Fruit fly (Drosophila melanogaster) whole organism, embryonic: Measurements from ENCODE around the gene Glut1.

Experiments
- Atf6 ChIP-seq: fragments of 200-800 bp; sonication (Bioruptor generic); IDR thresholded peaks from 2 replicates; pipeline ENCODE4 v1.3.6; 2022; ENCODE audit warnings: missing biosample characterization, missing genetic modification characterization
- CG1024 ChIP-seq: fragments of 200-800 bp; sonication (Bioruptor generic); IDR thresholded peaks from 2 replicates; pipeline ENCODE4 v1.3.6; 2022; ENCODE audit warnings: missing biosample characterization, missing genetic modification characterization
- CG10543 ChIP-seq: fragments of 200-800 bp; sonication (Bioruptor generic); optimal IDR thresholded peaks from 3 replicates; lab custom pipeline; 2017; ENCODE audit warnings: missing biosample characterization, mild to moderate bottlenecking, missing genetic modification characterization, moderate library complexity
- CG11093 ChIP-seq: fragments of 200-800 bp; sonication (Bioruptor generic); IDR thresholded peaks from 3 replicates; pipeline ENCODE4 v1.3.6; 2022; ENCODE audit warnings: missing biosample characterization, missing genetic modification characterization
- CG11695 ChIP-seq: fragments of 200-800 bp; sonication (Bioruptor generic); IDR thresholded peaks from 3 replicates; pipeline ENCODE4 v1.3.6; 2022; ENCODE audit warnings: missing biosample characterization, missing genetic modification characterization
- CG11696 ChIP-seq: fragments of 200-800 bp; sonication (Bioruptor generic); IDR thresholded peaks from 2 replicates; pipeline ENCODE4 v1.3.6; 2022; ENCODE audit warnings: missing biosample characterization, missing genetic modification characterization
- CG12769 ChIP-seq: fragments of 200-800 bp; sonication (Bioruptor generic); optimal IDR thresholded peaks from 2 replicates; lab custom pipeline; 2019; ENCODE audit warnings: missing biosample characterization, mild to moderate bottlenecking, missing genetic modification characterization, moderate library complexity
- CG14965 ChIP-seq: fragments of 200-800 bp; sonication (Bioruptor generic); optimal IDR thresholded peaks from 2 replicates; lab custom pipeline; 2016; ENCODE audit warnings: missing biosample characterization, missing genetic modification characterization, borderline replicate concordance
- CG1529 ChIP-seq: fragments of 200-800 bp; sonication (Bioruptor generic); optimal IDR thresholded peaks from 3 replicates; lab custom pipeline; 2018; ENCODE audit warnings: missing biosample characterization, missing genetic modification characterization
- CG17361 ChIP-seq: fragments of 200-800 bp; sonication (Bioruptor generic); IDR thresholded peaks from 3 replicates; pipeline ENCODE4 v1.3.6; 2022; ENCODE audit warnings: missing biosample characterization, missing genetic modification characterization
- CG17612 ChIP-seq: fragments of 200-800 bp; sonication (Bioruptor generic); IDR thresholded peaks from 2 replicates; pipeline ENCODE4 v1.3.6; 2022; ENCODE audit warnings: missing biosample characterization, missing genetic modification characterization
- CG18011 ChIP-seq: fragments of 200-800 bp; sonication (Bioruptor generic); optimal IDR thresholded peaks from 2 replicates; lab custom pipeline; 2017; ENCODE audit warnings: missing biosample characterization, missing genetic modification characterization, mild to moderate bottlenecking, moderate library complexity, missing genotype
- CG34422 ChIP-seq: fragments of 200-800 bp; sonication (Bioruptor generic); IDR thresholded peaks from 3 replicates; pipeline ENCODE4 v1.3.6; 2022; ENCODE audit warnings: missing biosample characterization, missing genetic modification characterization
- CG8944 ChIP-seq: fragments of 200-800 bp; sonication (Bioruptor generic); optimal IDR thresholded peaks from 3 replicates; lab custom pipeline; 2016; ENCODE audit warnings: missing biosample characterization, missing genetic modification characterization
- CG9215 ChIP-seq: fragments of 200-800 bp; sonication (Bioruptor generic); IDR thresholded peaks from 2 replicates; pipeline ENCODE4 v1.3.6; 2022; ENCODE audit warnings: missing biosample characterization, missing genetic modification characterization
- Dfd ChIP-seq, 2 experiments: fragments of >200 bp; optimal IDR thresholded peaks; 2 replicates each; lab custom pipeline; 2017; ENCODE audit warnings: missing biosample characterization in 2 of 2, missing genetic modification characterization in 2 of 2
- Doc2 ChIP-seq: fragments of 200-800 bp; sonication (Bioruptor generic); IDR thresholded peaks from 2 replicates; pipeline ENCODE4 v1.3.6; 2022; ENCODE audit warnings: missing biosample characterization, missing genetic modification characterization
- E2f1 ChIP-seq: fragments of 200-800 bp; sonication (Bioruptor generic); IDR thresholded peaks from 2 replicates; pipeline ENCODE4 v1.3.6; 2022; ENCODE audit warnings: missing biosample characterization, missing genetic modification characterization
- Eip74EF ChIP-seq, 2 experiments: fragments of 200-800 bp in 1 of 2; fragments of >200 bp in 1 of 2; sonication (Bioruptor generic) in 1 of 2; optimal IDR thresholded peaks; 2 replicates each; lab custom pipeline; 2017 to 2019; ENCODE audit warnings: missing biosample characterization in 2 of 2, missing genetic modification characterization in 2 of 2, mild to moderate bottlenecking in 1 of 2, moderate library complexity in 1 of 2
- Ets65A ChIP-seq: fragments of 200-800 bp; sonication (Bioruptor generic); peaks from one replicate; lab custom pipeline; 2016; ENCODE audit warnings: missing biosample characterization, missing genetic modification characterization
- Ets97D ChIP-seq: fragments of 200-800 bp; sonication (Bioruptor generic); optimal IDR thresholded peaks from 3 replicates; lab custom pipeline; 2016; ENCODE audit warnings: missing biosample characterization, missing genetic modification characterization
- H2.0 ChIP-seq: fragments of 200-800 bp; sonication (Bioruptor generic); IDR thresholded peaks from 2 replicates; pipeline ENCODE4 v1.3.6; 2022; ENCODE audit warnings: missing biosample characterization, missing genetic modification characterization
- Hmr ChIP-seq: fragments of 200-800 bp; sonication (Bioruptor generic); optimal IDR thresholded peaks from 3 replicates; lab custom pipeline; 2017; ENCODE audit warnings: mild to moderate bottlenecking, missing biosample characterization, missing genetic modification reagents, missing genetic modification characterization
- Lhr ChIP-seq: fragments of 200-800 bp; sonication (Bioruptor generic); optimal IDR thresholded peaks from 3 replicates; lab custom pipeline; 2017; ENCODE audit warnings: mild to moderate bottlenecking, missing biosample characterization, missing genetic modification reagents, missing genetic modification characterization
- Lpt ChIP-seq: fragments of >200 bp; optimal IDR thresholded peaks from 2 replicates; lab custom pipeline; 2018; ENCODE audit warnings: missing biosample characterization, missing genetic modification characterization
- Pdp1 ChIP-seq, 2 experiments: fragments of 200-800 bp; sonication (Bioruptor generic); optimal IDR thresholded peaks; 3 replicates each; lab custom pipeline; 2016; ENCODE audit warnings: missing biosample characterization in 2 of 2, missing genetic modification characterization in 2 of 2, mild to moderate bottlenecking in 1 of 2, moderate library complexity in 1 of 2
- ac ChIP-seq: fragments of 200-800 bp; sonication (Bioruptor generic); optimal IDR thresholded peaks from 3 replicates; lab custom pipeline; 2017; ENCODE audit warnings: missing biosample characterization, mild to moderate bottlenecking, missing genetic modification characterization
- bbx ChIP-seq: fragments of 200-800 bp; sonication (Bioruptor generic); IDR thresholded peaks from 2 replicates; pipeline ENCODE4 v1.3.6; 2022; ENCODE audit warnings: missing biosample characterization, missing genetic modification characterization; ENCODE audit not compliant: partially characterized antibody
- ewg ChIP-seq: fragments of 200-800 bp; sonication (Bioruptor generic); optimal IDR thresholded peaks from 3 replicates; lab custom pipeline; 2017; ENCODE audit warnings: mild to moderate bottlenecking, missing biosample characterization, missing genetic modification reagents, missing genetic modification characterization
- exex ChIP-seq: fragments of 200-800 bp; sonication (Bioruptor generic); optimal IDR thresholded peaks from 4 replicates; lab custom pipeline; 2018; ENCODE audit warnings: missing biosample characterization, mild to moderate bottlenecking, missing genetic modification characterization, moderate library complexity
- fu2 ChIP-seq: fragments of 200-800 bp; sonication (Bioruptor generic); optimal IDR thresholded peaks from 2 replicates; lab custom pipeline; 2016; ENCODE audit warnings: missing biosample characterization, missing genetic modification characterization
- gce ChIP-seq: fragments of 200-800 bp; sonication (Bioruptor generic); IDR thresholded peaks from 3 replicates; pipeline ENCODE4 v1.3.6; 2022; ENCODE audit warnings: missing biosample characterization, missing genetic modification characterization
- gt ChIP-seq: fragments of 200-800 bp; sonication (Bioruptor generic); IDR thresholded peaks from 2 replicates; pipeline ENCODE4 v1.3.6; 2022; ENCODE audit warnings: missing biosample characterization, missing genetic modification characterization
- hb ChIP-seq: fragments of 200-800 bp; sonication (Bioruptor generic); IDR thresholded peaks from 3 replicates; pipeline ENCODE4 v1.3.6; 2022; ENCODE audit warnings: missing biosample characterization, missing genetic modification characterization; ENCODE audit not compliant: partially characterized antibody
- mirr ChIP-seq: fragments of 200-800 bp; sonication (Bioruptor generic); optimal IDR thresholded peaks from 3 replicates; lab custom pipeline; 2018; ENCODE audit warnings: missing biosample characterization, mild to moderate bottlenecking, missing genetic modification characterization
- nerfin-1 ChIP-seq: fragments of 200-800 bp; sonication (Bioruptor generic); optimal IDR thresholded peaks from 3 replicates; lab custom pipeline; 2019; ENCODE audit warnings: missing biosample characterization, mild to moderate bottlenecking, missing genetic modification characterization, moderate library complexity
- nom ChIP-seq: fragments of 200-800 bp; sonication (Bioruptor generic); optimal IDR thresholded peaks from 2 replicates; lab custom pipeline; 2017; ENCODE audit warnings: missing biosample characterization, missing genetic modification characterization, mild to moderate bottlenecking, moderate library complexity, missing genetic modification reagents
- pita ChIP-seq: fragments of 200-800 bp; sonication (Bioruptor generic); optimal IDR thresholded peaks from 2 replicates; lab custom pipeline; 2017; ENCODE audit warnings: missing biosample characterization, mild to moderate bottlenecking, missing genetic modification characterization
- pros ChIP-seq: fragments of 200-800 bp; sonication (Bioruptor generic); optimal IDR thresholded peaks from 3 replicates; lab custom pipeline; 2019; ENCODE audit warnings: missing biosample characterization, mild to moderate bottlenecking, missing genetic modification characterization, moderate library complexity
- repo ChIP-seq: fragments of 200-800 bp; sonication (Bioruptor generic); optimal IDR thresholded peaks from 2 replicates; lab custom pipeline; 2016; ENCODE audit warnings: missing biosample characterization, missing genetic modification characterization
- row ChIP-seq: fragments of 200-800 bp; sonication (Bioruptor generic); IDR thresholded peaks from 3 replicates; pipeline ENCODE4 v1.3.6; 2022; ENCODE audit warnings: missing biosample characterization, missing genetic modification characterization
- run ChIP-seq: fragments of 200-800 bp; sonication (Bioruptor generic); optimal IDR thresholded peaks from 3 replicates; lab custom pipeline; 2018; ENCODE audit warnings: missing biosample characterization, mild to moderate bottlenecking, missing genetic modification characterization
- sens ChIP-seq: fragments of 200-800 bp; sonication (Bioruptor generic); peaks from one replicate; lab custom pipeline; 2016; ENCODE audit warnings: missing biosample characterization, missing genetic modification characterization
- sob ChIP-seq: fragments of 200-800 bp; sonication (Bioruptor generic); IDR thresholded peaks from 2 replicates; pipeline ENCODE4 v1.3.6; 2022; ENCODE audit warnings: missing biosample characterization, missing genetic modification characterization
- vnd ChIP-seq: fragments of 200-800 bp; sonication (Bioruptor generic); IDR thresholded peaks from 3 replicates; pipeline ENCODE4 v1.3.6; 2022; ENCODE audit warnings: missing biosample characterization, missing genetic modification characterization; ENCODE audit not compliant: partially characterized antibody

Gene Glut1

DNA sequence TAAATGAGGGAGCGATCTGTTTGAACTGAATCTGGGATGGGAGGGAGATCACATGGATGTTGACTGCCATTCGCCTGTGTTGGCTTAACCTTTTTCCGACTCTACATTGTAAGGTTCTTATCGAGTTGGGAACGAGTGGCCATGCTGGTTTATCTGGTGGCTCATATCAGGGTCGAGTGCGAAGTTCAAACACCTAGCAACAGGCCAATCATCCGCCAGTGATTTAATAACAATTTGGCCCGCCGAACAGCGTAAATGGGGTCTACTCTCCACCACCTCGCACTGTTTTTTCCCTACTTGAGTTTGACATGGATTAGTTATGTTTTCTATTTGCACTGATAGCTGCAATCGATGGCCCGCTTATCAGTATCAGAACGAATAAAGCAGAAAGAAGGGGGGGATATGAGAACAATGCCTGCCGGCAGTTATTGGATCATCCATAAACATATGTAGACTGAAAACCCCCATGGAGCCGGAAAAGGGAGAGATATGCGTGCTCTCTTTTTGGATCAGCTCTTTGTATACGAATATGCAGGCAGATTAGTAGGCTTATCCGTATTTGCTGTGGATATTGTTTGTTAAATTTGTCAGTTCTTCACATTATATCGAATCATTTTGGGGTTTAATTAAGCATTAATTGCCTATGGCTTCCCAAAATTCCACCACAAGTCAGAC is 26.3 kb upstream of the Glut1 start (continued):
- TF ChIP-seq pros (GFP tag; lab: Kevin White, UChicago) (peak; percentile 12), Pdp1 (GFP tag; optimal IDR thresholded peaks at IDR 0.05; lab: Kevin White, UChicago) (peak in 1 of 2 experiments; percentile 55), gce (0 out of 3 replicates have a peak, but pooled peaks have one; percentile 12), sens (GFP tag; lab: Kevin White, UChicago) (peak; percentile 75), CG10543 (GFP tag; lab: Kevin White, UChicago) (peak; percentile 39), row (GFP tag; lab: Robert Waterston, UW) (no peak), CG18011 (GFP tag; lab: Kevin White, UChicago) (no peak), nom (GFP tag; lab: Kevin White, UChicago) (peak; percentile 16), CG1024 (no peak), Hmr (GFP tag; lab: Kevin White, UChicago) (peak; percentile 29), CG11093 (GFP tag; lab: Robert Waterston, UW) (no peak), CG12769 (tag; lab: Kevin White, UChicago) (peak; percentile 16), Ets65A (GFP tag; lab: Kevin White, UChicago) (peak; percentile 54), Eip74EF (GFP tag; optimal IDR thresholded peaks at IDR 0.05; lab: Kevin White, UChicago) (peak in 1 of 2 experiments; percentile 34), run (no peak)

DNA sequence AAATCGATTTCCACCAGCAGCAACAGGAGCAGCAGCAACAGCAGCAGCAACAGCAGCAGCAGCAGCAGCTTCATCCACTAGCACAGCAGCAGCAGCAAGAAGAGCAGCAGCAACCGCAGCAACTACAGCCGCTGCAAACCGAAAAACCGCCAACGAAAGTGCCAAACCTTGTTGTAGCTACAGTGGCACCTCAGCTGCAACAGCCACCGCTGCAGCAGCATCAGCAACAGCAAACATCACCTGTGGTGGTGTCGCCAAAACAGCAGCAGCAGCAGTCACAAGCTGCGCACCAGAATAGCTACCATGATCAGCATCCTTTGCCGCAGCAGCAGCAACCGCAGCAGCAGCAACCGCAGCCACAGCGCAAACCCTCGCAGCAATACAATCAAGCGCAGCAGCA is 25.5 kb upstream of the Glut1 start:
- TF ChIP-seq hb (GFP tag; lab: Robert Waterston, UW) (no peak), Dfd (GFP tag; optimal IDR thresholded peaks at IDR 0.05; lab: Kevin White, UChicago) (peak in 1 of 2 experiments; percentile 67)
- TF ChIP-seq, all 482 proteins: peak for 1

DNA sequence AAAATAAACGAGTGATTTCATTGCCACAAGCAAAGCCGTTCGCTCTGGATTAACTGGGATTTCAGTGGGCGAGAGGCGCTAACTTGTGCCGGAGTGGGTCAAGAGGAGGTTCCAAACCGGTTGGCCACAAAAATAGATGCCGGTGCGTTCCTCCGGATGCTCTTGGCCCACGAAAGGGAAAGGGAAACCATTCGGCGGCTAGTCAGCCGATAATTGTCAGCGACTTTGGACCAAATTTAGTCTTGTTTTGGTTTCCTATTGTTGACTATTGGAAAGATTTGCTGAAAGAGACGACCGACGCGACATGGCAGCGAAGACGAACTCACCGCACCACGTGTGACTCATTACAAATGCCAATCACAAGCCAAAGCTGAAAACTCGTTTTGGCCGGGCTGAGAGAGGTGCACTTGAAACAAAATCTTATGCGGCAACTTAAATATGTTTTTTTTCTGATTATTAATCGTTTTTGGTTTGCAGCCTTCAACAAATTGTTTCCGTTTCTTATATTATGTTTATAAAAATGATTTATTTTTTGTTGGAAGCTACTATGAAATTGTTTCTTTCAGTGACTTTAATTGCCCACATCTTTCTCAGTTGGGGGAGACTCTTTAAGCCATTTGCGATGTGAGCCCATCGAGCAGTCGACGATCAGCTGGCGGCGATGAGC is 18.4 kb upstream of the Glut1 start, which contains the start of gene CG34056:
CG34056 (plus strand) TSS at position 638 of the 667 bp plus-strand sequence.
- TF ChIP-seq ewg (GFP tag; lab: Kevin White, UChicago) (peak; percentile 75), CG11695 (GFP tag; lab: Robert Waterston, UW) (peak; percentile 97), CG14965 (GFP tag; lab: Kevin White, UChicago) (peak; percentile 10), pita (GFP tag; lab: Kevin White, UChicago) (no peak), CG34422 (GFP tag; lab: Robert Waterston, UW) (peak; percentile 94), CG8944 (peak; percentile 38), repo (GFP tag; lab: Kevin White, UChicago) (peak; percentile 73), bbx (GFP tag; lab: Robert Waterston, UW) (no peak), Ets97D (GFP tag; lab: Kevin White, UChicago) (peak; percentile 65), Doc2 (GFP tag; lab: Robert Waterston, UW) (peak; percentile 82), CG11696 (peak; percentile 85), CG1529 (peak; percentile 78), ac (GFP tag; lab: Kevin White, UChicago) (peak; percentile 37), exex (peak; percentile 71), fu2 (peak; percentile 10), Atf6 (peak; percentile 91), CG17612 (GFP tag; lab: Robert Waterston, UW) (peak; percentile 86), gt (GFP tag; lab: Robert Waterston, UW) (peak; percentile 77), CG9215 (GFP tag; lab: Robert Waterston, UW) (peak; percentile 89), E2f1 (GFP tag; lab: Robert Waterston, UW) (peak; percentile 96), CG17361 (GFP tag; lab: Robert Waterston, UW) (peak; percentile 94), vnd (GFP tag; lab: Robert Waterston, UW) (no peak), Lhr (GFP tag; lab: Kevin White, UChicago) (peak; percentile 44), H2.0 (GFP tag; lab: Robert Waterston, UW) (peak; percentile 92), CG12769 (tag; lab: Kevin White, UChicago) (peak; percentile 94), nerfin-1 (tag; lab: Kevin White, UChicago) (peak; percentile 98), mirr (GFP tag; lab: Kevin White, UChicago) (peak; percentile 38), sob (GFP tag; lab: Robert Waterston, UW) (peak; percentile 98), Lpt (no peak)
